Fruit fly (Drosophila melanogaster) whole organism, embryonic: ENCODE results near the gene mus302.

Experiments
- Blimp-1 ChIP-seq: fragments of 200-800 bp; sonication (Bioruptor generic); optimal IDR thresholded peaks from 3 replicates; lab custom pipeline; 2018; ENCODE audit warnings: missing biosample characterization, missing genetic modification characterization, mild to moderate bottlenecking, moderate library complexity, missing genetic modification reagents
- CG10462 ChIP-seq: fragments of 200-800 bp; sonication (Bioruptor generic); optimal IDR thresholded peaks from 2 replicates; lab custom pipeline; 2016; ENCODE audit warnings: missing biosample characterization, missing genetic modification characterization
- CG10979 ChIP-seq: fragments of 200-800 bp; sonication (Bioruptor generic); optimal IDR thresholded peaks from 2 replicates; lab custom pipeline; 2018; ENCODE audit warnings: missing biosample characterization, mild to moderate bottlenecking, missing genetic modification characterization, moderate library complexity
- CG11723 ChIP-seq: fragments of 200-800 bp; sonication (Bioruptor generic); optimal IDR thresholded peaks from 2 replicates; lab custom pipeline; 2017; ENCODE audit warnings: missing biosample characterization, mild to moderate bottlenecking, missing genetic modification characterization
- CG12071 ChIP-seq: fragments of 200-800 bp; sonication (Bioruptor generic); optimal IDR thresholded peaks from 3 replicates; lab custom pipeline; 2018; ENCODE audit warnings: missing biosample characterization, mild to moderate bottlenecking, missing genetic modification characterization
- CG12236 ChIP-seq: fragments of 200-800 bp; sonication (Bioruptor generic); optimal IDR thresholded peaks from 2 replicates; lab custom pipeline; 2016; ENCODE audit warnings: missing biosample characterization, missing genetic modification characterization
- CG12391 ChIP-seq: fragments of 200-800 bp; sonication (Bioruptor generic); optimal IDR thresholded peaks from 3 replicates; lab custom pipeline; 2018; ENCODE audit warnings: missing biosample characterization, mild to moderate bottlenecking, missing genetic modification characterization, moderate library complexity
- CG13624 ChIP-seq: fragments of 200-800 bp; sonication (Bioruptor generic); optimal IDR thresholded peaks from 2 replicates; lab custom pipeline; 2016; ENCODE audit warnings: missing biosample characterization, missing genetic modification characterization
- CG15514 ChIP-seq: fragments of 200-800 bp; sonication (Bioruptor generic); optimal IDR thresholded peaks from 3 replicates; lab custom pipeline; 2017; ENCODE audit warnings: missing biosample characterization, missing genetic modification characterization, mild to moderate bottlenecking, moderate library complexity, missing genetic modification reagents
- CG15601 ChIP-seq: fragments of 200-800 bp; sonication (Bioruptor generic); optimal IDR thresholded peaks from 3 replicates; lab custom pipeline; 2019; ENCODE audit warnings: missing biosample characterization, mild to moderate bottlenecking, missing genetic modification characterization, moderate library complexity
- CG1603 ChIP-seq: fragments of 200-800 bp; sonication (Bioruptor generic); optimal IDR thresholded peaks from 2 replicates; lab custom pipeline; 2019; ENCODE audit warnings: missing biosample characterization, mild to moderate bottlenecking, missing genetic modification characterization, moderate library complexity
- CG16779 ChIP-seq: fragments of 200-800 bp; sonication (Bioruptor generic); IDR thresholded peaks from 2 replicates; pipeline ENCODE4 v1.3.6; 2022; ENCODE audit warnings: missing biosample characterization, missing genetic modification characterization
- CG1792 ChIP-seq: fragments of 200-800 bp; sonication (Bioruptor generic); optimal IDR thresholded peaks from 2 replicates; lab custom pipeline; 2016; ENCODE audit warnings: missing biosample characterization, missing genetic modification characterization
- CG18262 ChIP-seq: fragments of 200-800 bp; optimal IDR thresholded peaks from 3 replicates; lab custom pipeline; 2019; ENCODE audit warnings: missing biosample characterization, mild to moderate bottlenecking, missing genetic modification characterization, moderate library complexity
- CG18599 ChIP-seq: fragments of 200-800 bp; sonication (Bioruptor generic); optimal IDR thresholded peaks from 3 replicates; lab custom pipeline; 2017; ENCODE audit warnings: missing biosample characterization, missing genetic modification characterization, mild to moderate bottlenecking, moderate library complexity, missing genetic modification reagents
- CG2120 ChIP-seq: fragments of 200-800 bp; sonication (Bioruptor generic); optimal IDR thresholded peaks from 3 replicates; lab custom pipeline; 2016; ENCODE audit warnings: missing biosample characterization, missing genetic modification characterization
- CG30020 ChIP-seq: fragments of 200-800 bp; optimal IDR thresholded peaks from 2 replicates; lab custom pipeline; 2019; ENCODE audit warnings: missing biosample characterization, mild to moderate bottlenecking, missing genetic modification characterization, moderate library complexity
- CG43689 ChIP-seq: fragments of 200-800 bp; sonication (Bioruptor generic); IDR thresholded peaks from 2 replicates; pipeline ENCODE4 v1.3.6; 2022; ENCODE audit warnings: missing biosample characterization, missing genetic modification characterization
- CG8281 ChIP-seq: fragments of 200-800 bp; sonication (Bioruptor generic); optimal IDR thresholded peaks from 2 replicates; lab custom pipeline; 2018; ENCODE audit warnings: missing biosample characterization, mild to moderate bottlenecking, missing genetic modification characterization, moderate library complexity
- CG8290 ChIP-seq, 3 experiments: fragments of 200-800 bp; sonication (Bioruptor generic); optimal IDR thresholded peaks; 2 replicates each; lab custom pipeline; 2016 to 2019; ENCODE audit warnings: missing biosample characterization in 3 of 3, missing genetic modification characterization in 3 of 3, mild to moderate bottlenecking in 2 of 3, moderate library complexity in 1 of 3
- CG8478 ChIP-seq: fragments of >200 bp; optimal IDR thresholded peaks from 2 replicates; lab custom pipeline; 2018
- CG8765 ChIP-seq: fragments of 200-800 bp; sonication (Bioruptor generic); IDR thresholded peaks from 2 replicates; pipeline ENCODE4 v1.3.6; 2022; ENCODE audit warnings: missing biosample characterization, missing genetic modification characterization
- CG8924 ChIP-seq: fragments of 200-800 bp; optimal IDR thresholded peaks from 3 replicates; lab custom pipeline; 2019; ENCODE audit warnings: missing biosample characterization, mild to moderate bottlenecking, missing genetic modification characterization, moderate library complexity
- Deaf1 ChIP-seq: fragments of 200-800 bp; optimal IDR thresholded peaks from 3 replicates; lab custom pipeline; 2019; ENCODE audit warnings: missing biosample characterization, mild to moderate bottlenecking, missing genetic modification characterization, moderate library complexity
- Elba2 ChIP-seq: fragments of 200-800 bp; sonication (Bioruptor generic); optimal IDR thresholded peaks from 3 replicates; lab custom pipeline; 2016; ENCODE audit warnings: missing biosample characterization, missing genetic modification characterization
- H2.0 ChIP-seq: fragments of 200-800 bp; sonication (Bioruptor generic); IDR thresholded peaks from 2 replicates; pipeline ENCODE4 v1.3.6; 2022; ENCODE audit warnings: missing biosample characterization, missing genetic modification characterization
- HmgD ChIP-seq: fragments of 200-800 bp; sonication (Bioruptor generic); optimal IDR thresholded peaks from 3 replicates; lab custom pipeline; 2016; ENCODE audit warnings: missing biosample characterization, missing genetic modification characterization
- Kr ChIP-seq: fragments of 200-800 bp; sonication (Bioruptor generic); optimal IDR thresholded peaks from 2 replicates; lab custom pipeline; 2017; ENCODE audit warnings: missing biosample characterization, mild to moderate bottlenecking, missing genetic modification characterization
- Meics ChIP-seq: fragments of 200-800 bp; sonication (Bioruptor generic); optimal IDR thresholded peaks from 2 replicates; lab custom pipeline; 2017; ENCODE audit warnings: missing biosample characterization, mild to moderate bottlenecking, missing genetic modification characterization
- Mrtf ChIP-seq: fragments of 200-800 bp; sonication (Bioruptor generic); IDR thresholded peaks from 3 replicates; pipeline ENCODE4 v1.3.6; 2022; ENCODE audit warnings: missing biosample characterization, missing genetic modification characterization
- NK7.1 ChIP-seq: fragments of 200-800 bp; sonication (Bioruptor generic); optimal IDR thresholded peaks from 3 replicates; lab custom pipeline; 2016; ENCODE audit warnings: missing biosample characterization, missing genetic modification characterization
- Spps ChIP-seq: fragments of 200-800 bp; sonication (Bioruptor generic); optimal IDR thresholded peaks from 2 replicates; lab custom pipeline; 2018; ENCODE audit warnings: missing biosample characterization, mild to moderate bottlenecking, missing genetic modification characterization
- Ssrp ChIP-seq: fragments of 200-800 bp; sonication (Bioruptor generic); optimal IDR thresholded peaks from 2 replicates; lab custom pipeline; 2018; ENCODE audit warnings: missing biosample characterization, mild to moderate bottlenecking, missing genetic modification characterization, moderate library complexity
- Stat92E ChIP-seq, 3 experiments: fragments of >200 bp in 2 of 3; fragments of 200-800 bp in 1 of 3; sonication (Bioruptor generic) in 1 of 3; optimal IDR thresholded peaks; 2 replicates each; lab custom pipeline; 2017 to 2019; ENCODE audit warnings: missing biosample characterization in 3 of 3, missing genetic modification characterization in 3 of 3, mild to moderate bottlenecking in 1 of 3, moderate library complexity in 1 of 3
- bsh ChIP-seq, 2 experiments: fragments of 200-800 bp; sonication (Bioruptor generic); optimal IDR thresholded peaks; 2 replicates each; lab custom pipeline; 2017 to 2018; ENCODE audit warnings: mild to moderate bottlenecking in 2 of 2, missing biosample characterization in 2 of 2, missing genetic modification characterization in 2 of 2, moderate library complexity in 1 of 2
- caup ChIP-seq: fragments of 200-800 bp; sonication (Bioruptor generic); optimal IDR thresholded peaks from 3 replicates; lab custom pipeline; 2017; ENCODE audit warnings: missing biosample characterization, mild to moderate bottlenecking, missing genetic modification characterization, moderate library complexity; ENCODE audit not compliant: severe bottlenecking
- chn ChIP-seq: fragments of 200-800 bp; sonication (Bioruptor generic); optimal IDR thresholded peaks from 2 replicates; lab custom pipeline; 2016; ENCODE audit warnings: missing biosample characterization, missing genetic modification characterization
- disco-r ChIP-seq: fragments of 200-800 bp; sonication (Bioruptor generic); optimal IDR thresholded peaks from 2 replicates; lab custom pipeline; 2016; ENCODE audit warnings: missing biosample characterization, missing genetic modification characterization
- exex ChIP-seq: fragments of 200-800 bp; sonication (Bioruptor generic); optimal IDR thresholded peaks from 4 replicates; lab custom pipeline; 2018; ENCODE audit warnings: missing biosample characterization, mild to moderate bottlenecking, missing genetic modification characterization, moderate library complexity
- gem ChIP-seq: fragments of 200-800 bp; sonication (Bioruptor generic); optimal IDR thresholded peaks from 2 replicates; lab custom pipeline; 2019; ENCODE audit warnings: missing biosample characterization, mild to moderate bottlenecking, missing genetic modification characterization, moderate library complexity
- grau ChIP-seq: fragments of 200-800 bp; optimal IDR thresholded peaks from 3 replicates; lab custom pipeline; 2019; ENCODE audit warnings: missing biosample characterization, mild to moderate bottlenecking, missing genetic modification characterization, moderate library complexity
- grn ChIP-seq: fragments of 200-800 bp; sonication (Bioruptor generic); optimal IDR thresholded peaks from 3 replicates; lab custom pipeline; 2017; ENCODE audit warnings: missing biosample characterization, missing genetic modification characterization
- lov ChIP-seq, 2 experiments: fragments of 200-800 bp in 1 of 2; fragments of >200 bp in 1 of 2; sonication (Bioruptor generic) in 1 of 2; IDR thresholded peaks in 1 of 2; optimal IDR thresholded peaks in 1 of 2; 2 replicates in 1 of 2; 3 replicates in 1 of 2; pipeline versions ENCODE4 v1.3.6 to Lab custom; 2017 to 2022; ENCODE audit warnings: missing biosample characterization in 1 of 2, missing genetic modification characterization in 1 of 2
- pros ChIP-seq: fragments of 200-800 bp; sonication (Bioruptor generic); optimal IDR thresholded peaks from 3 replicates; lab custom pipeline; 2019; ENCODE audit warnings: missing biosample characterization, mild to moderate bottlenecking, missing genetic modification characterization, moderate library complexity
- sc ChIP-seq, 3 experiments: fragments of >200 bp in 2 of 3; fragments of 200-800 bp in 1 of 3; sonication (Bioruptor generic) in 1 of 3; optimal IDR thresholded peaks; 2 replicates in 2 of 3; 3 replicates in 1 of 3; lab custom pipeline; 2017; ENCODE audit warnings: mild to moderate bottlenecking in 1 of 3, missing biosample characterization in 1 of 3, missing genetic modification characterization in 1 of 3, missing genetic modification reagents in 1 of 3
- twi ChIP-seq: fragments of 200-800 bp; optimal IDR thresholded peaks from 2 replicates; lab custom pipeline; 2019; ENCODE audit warnings: missing biosample characterization, mild to moderate bottlenecking, missing genetic modification characterization, moderate library complexity

The mus302 gene

dm6 chr3L:16805806-16806719, 26.5 kb upstream of the mus302 start (continued):
- TF ChIP-seq CG16779 (GFP tag; lab: Robert Waterston, UW) (peak; percentile 39; the same call in 1 of the 2 replicates), chn (peak; percentile 37), CG8478 (lab: Kevin White, UChicago) (no peak), NK7.1 (GFP tag; lab: Kevin White, UChicago) (no peak), CG30020 (tag; lab: Kevin White, UChicago) (no peak), CG11723 (GFP tag; lab: Kevin White, UChicago) (no peak), CG1792 (peak; percentile 27), gem (tag; lab: Kevin White, UChicago) (peak; percentile 76), pros (GFP tag; lab: Kevin White, UChicago) (peak; percentile 29), CG2120 (GFP tag; lab: Kevin White, UChicago) (peak; percentile 83), Meics (GFP tag; lab: Kevin White, UChicago) (peak; percentile 13), disco-r (GFP tag; lab: Kevin White, UChicago) (peak; percentile 25), caup (GFP tag; lab: Kevin White, UChicago) (peak; percentile 32), Kr (GFP tag; lab: Kevin White, UChicago) (no peak), CG13624 (GFP tag; lab: Kevin White, UChicago) (peak; percentile 61), H2.0 (GFP tag; lab: Robert Waterston, UW) (peak; percentile 19; the same call in 1 of the 2 replicates), CG12391 (tag; lab: Kevin White, UChicago) (peak; percentile 52), Spps (no peak), CG1603 (tag; lab: Kevin White, UChicago) (peak; percentile 46), Mrtf (GFP tag; lab: Robert Waterston, UW) (no peak), Elba2 (no peak), CG15601 (tag; lab: Kevin White, UChicago) (peak; percentile 23), twi (tag; lab: Kevin White, UChicago) (no peak), CG8765 (no peak), CG15514 (GFP tag; lab: Kevin White, UChicago) (peak; percentile 27), Stat92E (GFP tag; optimal IDR thresholded peaks at IDR 0.05; lab: Kevin White, UChicago) (no peak), HmgD (GFP tag; lab: Kevin White, UChicago) (no peak), CG8924 (tag; lab: Kevin White, UChicago) (peak; percentile 46), Blimp-1 (GFP tag; lab: Kevin White, UChicago) (peak; percentile 62), CG10979 (tag; lab: Kevin White, UChicago) (peak; percentile 60), sc (optimal IDR thresholded peaks at IDR 0.05; lab: Kevin White, UChicago) (no peak), sc (GFP tag; optimal IDR thresholded peaks at IDR 0.05; lab: Kevin White, UChicago) (no peak), CG10462 (GFP tag; lab: Kevin White, UChicago) (no peak), grn (GFP tag; lab: Kevin White, UChicago) (no peak), Deaf1 (tag; lab: Kevin White, UChicago) (peak; percentile 19), CG12071 (GFP tag; lab: Kevin White, UChicago) (no peak), bsh (GFP tag; optimal IDR thresholded peaks at IDR 0.05; lab: Kevin White, UChicago) (peak; percentile 6 to 67), Ssrp (tag; lab: Kevin White, UChicago) (peak; percentile 27), CG18599 (peak; percentile 87), exex (tag; lab: Kevin White, UChicago) (peak; percentile 34), CG8281 (tag; lab: Kevin White, UChicago) (no peak), CG8290 (GFP tag; optimal IDR thresholded peaks at IDR 0.05; lab: Kevin White, UChicago) (no peak), CG8290 (tag; optimal IDR thresholded peaks at IDR 0.05; lab: Kevin White, UChicago) (peak in 1 of 2 experiments; percentile 42), grau (tag; lab: Kevin White, UChicago) (peak; percentile 66), CG12236 (no peak), CG18262 (tag; lab: Kevin White, UChicago) (peak; percentile 55), CG43689 (GFP tag; lab: Robert Waterston, UW) (no peak), lov (optimal IDR thresholded peaks at IDR 0.05; lab: Kevin White, UChicago) (no peak), lov (GFP tag; IDR thresholded peaks at IDR 0.05; lab: Robert Waterston, UW) (no peak)
